Fruit fly (Drosophila melanogaster) Kc167 (cell line): Measurements from ENCODE around the gene CG3819.

Experiments used
- Myc ChIP-seq: fragments of >200 bp; optimal IDR thresholded peaks from 2 replicates; lab custom pipeline; 2017; ENCODE audit warnings: missing external identifiers
- Sin3A ChIP-seq: fragments of >200 bp; optimal IDR thresholded peaks from 2 replicates; lab custom pipeline; 2018; ENCODE audit warnings: missing external identifiers
- h ChIP-seq: fragments of >200 bp; optimal IDR thresholded peaks from 3 replicates; lab custom pipeline; 2018; ENCODE audit warnings: missing external identifiers
- insv ChIP-seq: fragments of >200 bp; optimal IDR thresholded peaks from 3 replicates; lab custom pipeline; 2018; ENCODE audit warnings: missing external identifiers
- psq ChIP-seq: fragments of >200 bp; optimal IDR thresholded peaks from 2 replicates; lab custom pipeline; 2017; ENCODE audit warnings: missing external identifiers
- ttk ChIP-seq: sonication (Bioruptor generic); optimal IDR thresholded peaks from 2 replicates; lab custom pipeline; 2017; ENCODE audit warnings: missing external identifiers

- TF ChIP-seq psq (lab: Kevin White, UChicago) (no peak), insv (no peak), ttk (lab: Kevin White, UChicago) (no peak), Sin3A (no peak), Myc (lab: Kevin White, UChicago) (no peak), h (lab: Kevin White, UChicago) (no peak)
These were observed 24.3 kb downstream of the CG3819 start for dm6 chr3L:18897459-18898085.
